Worm (Caenorhabditis elegans) whole organism, early embryonic: Measurements from ENCODE around the gene T21E8.6.

ENCODE experiments used
- B0310.2 ChIP-seq: sonication (generic microtip); optimal IDR thresholded peaks from 2 replicates; lab custom pipeline; 2016; ENCODE audit warnings: mild to moderate bottlenecking, missing genetic modification characterization, missing compliant biosample characterization
- aly-1 ChIP-seq: sonication (generic microtip); optimal IDR thresholded peaks from 2 replicates; lab custom pipeline; 2016; ENCODE audit warnings: missing genetic modification characterization, missing compliant biosample characterization
- ama-1 ChIP-seq: fragments of 150-350 bp; optimal IDR thresholded peaks from 2 replicates; lab custom pipeline; 2014
- flt-1 ChIP-seq: fragments of 200-800 bp; sonication (Bioruptor generic); IDR thresholded peaks from 2 replicates; pipeline ENCODE4 v1.3.6; 2022; ENCODE audit warnings: missing genetic modification characterization, missing compliant biosample characterization
- hmbx-1 ChIP-seq: sonication (generic microtip); optimal IDR thresholded peaks from 2 replicates; lab custom pipeline; 2016; ENCODE audit warnings: mild to moderate bottlenecking, missing genetic modification characterization, missing compliant biosample characterization
- sea-1 ChIP-seq: fragments of 200-800 bp; sonication (Bioruptor generic); conservative IDR thresholded peaks from 2 replicates; pipeline ENCODE4 v1.3.6; 2022; ENCODE audit warnings: missing genetic modification characterization, missing compliant biosample characterization

- no peak for TF ChIP-seq B0310.2 (tag; lab: Kevin White, UChicago)
- no peak for TF ChIP-seq flt-1 (GFP tag; lab: Robert Waterston, UW)
- TF ChIP-seq ama-1 (lab: Kevin White, UChicago): no peak
- no peak for TF ChIP-seq aly-1 (tag; lab: Kevin White, UChicago)
- TF ChIP-seq sea-1: no peak
- no peak for TF ChIP-seq hmbx-1 (tag; lab: Kevin White, UChicago)
Observed at ce11 chrX:10913981-10914380, 31.9 kb downstream of the T21E8.6 start, which contains the start of gene F47B10.9.
